Worm (Caenorhabditis elegans): ENCODE measurements around the gene attf-2.

DNA sequence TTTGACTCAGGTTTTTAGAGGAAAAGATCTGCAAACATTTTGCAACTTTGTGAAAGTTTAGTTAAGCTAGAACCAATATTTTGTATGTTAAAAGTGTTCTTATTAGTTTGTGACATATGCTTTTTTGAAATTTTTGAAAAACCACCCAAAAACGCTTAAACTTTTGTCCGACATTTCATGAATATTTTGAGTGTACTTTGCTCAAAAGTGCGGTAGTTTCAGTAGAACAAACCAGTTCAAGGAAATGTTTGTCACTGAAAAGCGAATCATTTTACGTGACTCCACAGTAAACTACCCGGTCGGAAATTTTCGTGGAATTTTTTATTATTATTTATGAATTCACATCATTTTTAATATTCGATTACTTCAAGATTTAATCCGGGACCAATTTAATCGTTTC lies 11.4 kb downstream of the attf-2 start, which contains the start of gene pitr-5:
- TF ChIP-seq ama-1 (optimal IDR thresholded peaks at IDR 0.05) (no peak), ces-1 (GFP tag; optimal IDR thresholded peaks at IDR 0.05) (no peak), R02D3.7 (tag; optimal IDR thresholded peaks at IDR 0.05) (no peak), zfp-3 (GFP tag; conservative IDR thresholded peaks at IDR 0.05) (no peak), nhr-77 (tag; optimal IDR thresholded peaks at IDR 0.05) (no peak), skn-1 (tag; optimal IDR thresholded peaks at IDR 0.05) (no peak), egl-27 (tag; optimal IDR thresholded peaks at IDR 0.05) (no peak), lin-13 (GFP tag; optimal IDR thresholded peaks at IDR 0.05) (no peak), zag-1 (tag; optimal IDR thresholded peaks at IDR 0.05) (no peak), hlh-30 (tag; optimal IDR thresholded peaks at IDR 0.05; ENCODE audit: insufficient read depth) (no peak), nhr-102 (tag; optimal IDR thresholded peaks at IDR 0.05) (no peak), nhr-25 (tag; optimal IDR thresholded peaks at IDR 0.05; ENCODE audit: borderline replicate concordance, insufficient read depth) (no peak)

All from whole organism, L4 larva.